Worm (Caenorhabditis elegans) whole organism, mixed stage, embryonic: ENCODE results near the gene ztf-31.
A peak's percentile ranks its signal among the peaks of the same experiment; 100 is the strongest.

ENCODE experiments used
- M03D4.4 ChIP-seq: sonication (generic microtip); optimal IDR thresholded peaks from 2 replicates; lab custom pipeline; 2017; ENCODE audit warnings: mild to moderate bottlenecking, missing genetic modification characterization, missing compliant biosample characterization
- bed-3 ChIP-seq: fragments of 200-800 bp; sonication (Bioruptor generic); optimal IDR thresholded peaks from 3 replicates; lab custom pipeline; 2018; ENCODE audit warnings: mild to moderate bottlenecking, missing genetic modification characterization, moderate library complexity, missing compliant biosample characterization
- blmp-1 ChIP-seq: fragments of 150-350 bp; optimal IDR thresholded peaks from 2 replicates; lab custom pipeline; 2014; ENCODE audit warnings: missing biosample characterization, missing genetic modification characterization
- ceh-39 ChIP-seq: fragments of 150-350 bp; optimal IDR thresholded peaks from 2 replicates; lab custom pipeline; 2014; ENCODE audit warnings: missing biosample characterization, missing genetic modification characterization
- ceh-43 ChIP-seq: fragments of 200-800 bp; sonication (Bioruptor generic); optimal IDR thresholded peaks from 2 replicates; lab custom pipeline; 2018; ENCODE audit warnings: mild to moderate bottlenecking, missing genetic modification characterization, moderate library complexity, missing compliant biosample characterization
- ceh-83 ChIP-seq: fragments of 200-800 bp; sonication (Bioruptor generic); optimal IDR thresholded peaks from 2 replicates; lab custom pipeline; 2018; ENCODE audit warnings: mild to moderate bottlenecking, missing genetic modification characterization, missing compliant biosample characterization
- ces-1 ChIP-seq: fragments of 150-350 bp; optimal IDR thresholded peaks from 2 replicates; lab custom pipeline; 2014; ENCODE audit warnings: missing biosample characterization, missing genetic modification reagents, missing genetic modification characterization
- cnd-1 ChIP-seq: fragments of 200-800 bp; sonication (Bioruptor generic); optimal IDR thresholded peaks from 2 replicates; lab custom pipeline; 2018; ENCODE audit warnings: mild to moderate bottlenecking, missing genetic modification characterization, missing compliant biosample characterization
- drap-1 ChIP-seq: fragments of 200-800 bp; sonication (Bioruptor generic); optimal IDR thresholded peaks from 3 replicates; lab custom pipeline; 2018; ENCODE audit warnings: mild to moderate bottlenecking, missing genetic modification characterization, missing compliant biosample characterization
- elt-1 ChIP-seq: sonication (generic microtip); optimal IDR thresholded peaks from 2 replicates; lab custom pipeline; 2017; ENCODE audit warnings: missing genetic modification characterization, mild to moderate bottlenecking, missing compliant biosample characterization, antibody characterized with exemption, moderate library complexity, borderline replicate concordance; ENCODE audit not compliant: insufficient read depth
- elt-3 ChIP-seq: fragments of 150-350 bp; optimal IDR thresholded peaks from 2 replicates; lab custom pipeline; 2014; ENCODE audit warnings: missing biosample characterization, missing genetic modification characterization
- flh-1 ChIP-seq: fragments of 200-800 bp; sonication (Bioruptor generic); optimal IDR thresholded peaks from 2 replicates; lab custom pipeline; 2018; ENCODE audit warnings: mild to moderate bottlenecking, missing genetic modification characterization, moderate library complexity, missing compliant biosample characterization
- ham-2 ChIP-seq: fragments of 200-800 bp; sonication (Bioruptor generic); optimal IDR thresholded peaks from 2 replicates; lab custom pipeline; 2018; ENCODE audit warnings: mild to moderate bottlenecking, missing genetic modification characterization, missing compliant biosample characterization
- hlh-1 ChIP-seq: fragments of 150-350 bp; optimal IDR thresholded peaks from 2 replicates; lab custom pipeline; 2014; ENCODE audit warnings: missing biosample characterization, missing genetic modification reagents, missing genetic modification characterization
- lin-13 ChIP-seq: fragments of 150-350 bp; optimal IDR thresholded peaks from 2 replicates; lab custom pipeline; 2014; ENCODE audit warnings: missing biosample characterization, missing genetic modification characterization
- lin-32 ChIP-seq: fragments of 200-800 bp; sonication (Bioruptor generic); optimal IDR thresholded peaks from 2 replicates; lab custom pipeline; 2018; ENCODE audit warnings: mild to moderate bottlenecking, missing genetic modification characterization, missing compliant biosample characterization
- lsy-2 ChIP-seq: fragments of 150-350 bp; optimal IDR thresholded peaks from 2 replicates; lab custom pipeline; 2014; ENCODE audit warnings: missing biosample characterization, missing genetic modification characterization
- mab-5 ChIP-seq: fragments of 150-350 bp; optimal IDR thresholded peaks from 2 replicates; lab custom pipeline; 2014; ENCODE audit warnings: missing biosample characterization, missing genetic modification characterization
- mep-1 ChIP-seq: fragments of 150-350 bp; optimal IDR thresholded peaks from 2 replicates; lab custom pipeline; 2017; ENCODE audit warnings: missing biosample characterization, missing genetic modification reagents, missing genetic modification characterization, inconsistent platforms
- mls-2 ChIP-seq: sonication (generic microtip); optimal IDR thresholded peaks from 2 replicates; lab custom pipeline; 2016; ENCODE audit warnings: mild to moderate bottlenecking, missing genetic modification characterization, moderate library complexity, missing compliant biosample characterization
- nhr-12 ChIP-seq: fragments of 150-350 bp; optimal IDR thresholded peaks from 2 replicates; lab custom pipeline; 2014; ENCODE audit warnings: missing biosample characterization, missing genetic modification characterization
- nhr-2 ChIP-seq: fragments of 150-350 bp; optimal IDR thresholded peaks from 2 replicates; lab custom pipeline; 2014; ENCODE audit warnings: missing biosample characterization, missing genetic modification characterization
- nhr-237 ChIP-seq: fragments of 150-350 bp; optimal IDR thresholded peaks from 2 replicates; lab custom pipeline; 2014; ENCODE audit warnings: missing biosample characterization, missing genetic modification characterization
- nhr-28 ChIP-seq: fragments of 150-350 bp; optimal IDR thresholded peaks from 2 replicates; lab custom pipeline; 2014; ENCODE audit warnings: missing biosample characterization, missing genetic modification characterization
- nhr-76 ChIP-seq: sonication (generic microtip); optimal IDR thresholded peaks from 2 replicates; lab custom pipeline; 2017; ENCODE audit warnings: missing biosample characterization, missing genetic modification characterization
- pha-4 ChIP-seq: fragments of 150-350 bp; optimal IDR thresholded peaks from 2 replicates; lab custom pipeline; 2018; ENCODE audit warnings: missing biosample characterization, missing genetic modification reagents, missing genetic modification characterization
- sem-2 ChIP-seq: fragments of 200-800 bp; sonication (Bioruptor generic); optimal IDR thresholded peaks from 2 replicates; lab custom pipeline; 2018; ENCODE audit warnings: mild to moderate bottlenecking, missing genetic modification characterization, missing compliant biosample characterization
- snpc-4 ChIP-seq: fragments of 150-350 bp; optimal IDR thresholded peaks from 2 replicates; lab custom pipeline; 2014; ENCODE audit warnings: missing biosample characterization, missing genetic modification characterization
- sptf-1 ChIP-seq: sonication (generic microtip); optimal IDR thresholded peaks from 2 replicates; lab custom pipeline; 2017; ENCODE audit warnings: mild to moderate bottlenecking, missing genetic modification characterization, moderate library complexity, missing compliant biosample characterization
- tbx-8 ChIP-seq: fragments of 200-800 bp; sonication (Bioruptor generic); optimal IDR thresholded peaks from 2 replicates; lab custom pipeline; 2018; ENCODE audit warnings: mild to moderate bottlenecking, missing genetic modification characterization, moderate library complexity, missing compliant biosample characterization
- unc-120 ChIP-seq: sonication (generic microtip); optimal IDR thresholded peaks from 2 replicates; lab custom pipeline; 2017; ENCODE audit warnings: missing genetic modification characterization, missing compliant biosample characterization; ENCODE audit not compliant: poor library complexity, severe bottlenecking
- unc-39 ChIP-seq: fragments of 150-350 bp; optimal IDR thresholded peaks from 2 replicates; lab custom pipeline; 2014; ENCODE audit warnings: missing biosample characterization, missing genetic modification characterization
- unc-62 ChIP-seq: fragments of 150-350 bp; optimal IDR thresholded peaks from 2 replicates; lab custom pipeline; 2014; ENCODE audit warnings: missing biosample characterization, missing genetic modification reagents, missing genetic modification characterization
- zip-8 ChIP-seq: fragments of 150-350 bp; optimal IDR thresholded peaks from 2 replicates; lab custom pipeline; 2014; ENCODE audit warnings: missing biosample characterization, missing genetic modification characterization
- ztf-11 ChIP-seq: fragments of 150-350 bp; optimal IDR thresholded peaks from 2 replicates; lab custom pipeline; 2014; ENCODE audit warnings: missing biosample characterization, missing genetic modification characterization

Gene ztf-31

ce11 chrIII:7272828-7273227 is 31.7 kb downstream of the ztf-31 start:
- TF ChIP-seq ceh-43, result no peak
- TF ChIP-seq unc-120 (tag; lab: Kevin White, UChicago), result no peak
- no peak for TF ChIP-seq M03D4.4
- no peak for TF ChIP-seq bed-3 (GFP tag; lab: Kevin White, UChicago)

- TF ChIP-seq ham-2 (GFP tag; lab: Kevin White, UChicago) (no peak), pha-4 (tag; lab: Kevin White, UChicago) (no peak), nhr-76 (tag; lab: Kevin White, UChicago) (no peak), nhr-237 (tag; lab: Kevin White, UChicago) (no peak), lin-13 (tag; lab: Kevin White, UChicago) (no peak), M03D4.4 (no peak), lin-32 (GFP tag; lab: Kevin White, UChicago) (no peak)
Observed at ce11 chrIII:7273718-7274117, 32.6 kb downstream of the ztf-31 start.

ce11 chrIII:7275296-7275695 is 34.1 kb downstream of the ztf-31 start, which contains the start of gene psd-1:
Gene psd-1, minus strand, starts transcription at chrIII:7275396.
- TF ChIP-seq ces-1 (GFP tag; lab: Kevin White, UChicago), result no peak

- TF ChIP-seq mep-1 (tag; lab: Kevin White, UChicago), result peak; percentile 78
- TF ChIP-seq unc-120 (tag; lab: Kevin White, UChicago), result no peak
- TF ChIP-seq bed-3 (GFP tag; lab: Kevin White, UChicago), result no peak
- no peak for TF ChIP-seq nhr-2 (tag; lab: Kevin White, UChicago)
- no peak for TF ChIP-seq nhr-12 (tag; lab: Kevin White, UChicago)
- no peak for TF ChIP-seq flh-1 (GFP tag; lab: Kevin White, UChicago)
- TF ChIP-seq blmp-1 (tag; lab: Kevin White, UChicago), result no peak
- no peak for TF ChIP-seq snpc-4 (tag; lab: Kevin White, UChicago)
- no peak for TF ChIP-seq nhr-28 (tag; lab: Kevin White, UChicago)
- no peak for TF ChIP-seq tbx-8 (GFP tag; lab: Kevin White, UChicago)
- no peak for TF ChIP-seq nhr-76 (tag; lab: Kevin White, UChicago)
- no peak for TF ChIP-seq hlh-1
- TF ChIP-seq ztf-11 (tag; lab: Kevin White, UChicago), result no peak
- TF ChIP-seq lsy-2 (tag; lab: Kevin White, UChicago), result peak; percentile 75
- TF ChIP-seq mab-5 (tag; lab: Kevin White, UChicago), result no peak
- no peak for TF ChIP-seq M03D4.4
- no peak for TF ChIP-seq sem-2 (GFP tag; lab: Kevin White, UChicago)
- TF ChIP-seq nhr-237 (tag; lab: Kevin White, UChicago), result peak; percentile 59
- TF ChIP-seq unc-39, result no peak
- peak; percentile 10 for TF ChIP-seq sptf-1
- TF ChIP-seq pha-4 (tag; lab: Kevin White, UChicago), result no peak
- no peak for TF ChIP-seq drap-1 (GFP tag; lab: Kevin White, UChicago)
- no peak for TF ChIP-seq unc-62 (GFP tag; lab: Kevin White, UChicago)
- TF ChIP-seq ceh-43, result no peak
- no peak for TF ChIP-seq zip-8 (tag; lab: Kevin White, UChicago)
- peak; percentile 38 for TF ChIP-seq ces-1 (GFP tag; lab: Kevin White, UChicago)
- TF ChIP-seq lin-32 (GFP tag; lab: Kevin White, UChicago), result no peak
- no peak for TF ChIP-seq elt-3 (tag; lab: Kevin White, UChicago)
- TF ChIP-seq mls-2 (tag; lab: Kevin White, UChicago), result no peak
- TF ChIP-seq cnd-1, result no peak
- no peak for TF ChIP-seq elt-1 (tag; lab: Kevin White, UChicago)
- TF ChIP-seq ham-2 (GFP tag; lab: Kevin White, UChicago), result no peak
- TF ChIP-seq ceh-39 (tag; lab: Kevin White, UChicago), result peak; percentile 45
- no peak for TF ChIP-seq ceh-83 (GFP tag; lab: Kevin White, UChicago)
- TF ChIP-seq lin-13 (tag; lab: Kevin White, UChicago), result no peak
- TF ChIP-seq, all 35 proteins: peak for 6
Observed at ce11 chrIII:7277228-7277627, 36.1 kb downstream of the ztf-31 start, which contains the start of the genes spot-1 and B0361.11. Gene spot-1, minus strand, starts transcription at chrIII:7277274. Gene B0361.11, plus strand, starts transcription at chrIII:7277599.
